Fruit fly (Drosophila melanogaster): ENCODE results near the gene Phyhd1.
A peak's percentile ranks its signal among the peaks of the same experiment; 100 is the strongest.

The Phyhd1 gene

DNA sequence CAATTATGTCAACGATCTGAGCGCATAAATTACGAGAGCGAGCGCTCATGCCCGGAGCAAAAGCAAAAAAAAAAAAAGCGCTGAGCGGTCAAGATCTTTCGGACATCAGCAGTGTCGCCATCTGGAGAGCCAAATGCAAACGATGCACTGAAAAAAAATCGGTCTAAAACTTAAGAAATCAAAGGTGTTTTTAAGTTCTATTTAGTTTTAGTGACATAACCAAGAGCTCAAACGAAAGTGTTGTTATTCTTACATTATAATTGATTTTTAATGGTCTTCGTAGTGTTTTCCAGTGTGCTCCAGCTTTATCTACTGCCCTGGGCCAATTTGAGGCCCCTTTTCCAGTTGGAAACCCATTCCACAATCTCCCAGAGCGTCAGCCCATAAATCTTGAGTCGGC lies 50.8 kb downstream of the Phyhd1 start:
- TF ChIP-seq CTCF (optimal IDR thresholded peaks at IDR 0.05) (peak; percentile 45), CG8478 (optimal IDR thresholded peaks at IDR 0.05) (no peak)

- TF ChIP-seq CG8478 (optimal IDR thresholded peaks at IDR 0.05) (no peak), CTCF (optimal IDR thresholded peaks at IDR 0.05) (no peak)
Observed at dm6 chr3R:10628234-10628633, 52.5 kb downstream of the Phyhd1 start.

Measured in S2 (cell line).